Fruit fly (Drosophila melanogaster): ENCODE data around the gene Vps16A.

The Vps16A gene

dm6 chr3R:9237268-9238091 lies 29.3 kb upstream of the Vps16A start, which contains the start of gene pum (continued):
- TF ChIP-seq wek (GFP tag; optimal IDR thresholded peaks at IDR 0.05) (no peak), D19A (tag; optimal IDR thresholded peaks at IDR 0.05) (peak; percentile 25), cg (GFP tag; optimal IDR thresholded peaks at IDR 0.05) (peak; percentile 95), danr (GFP tag; IDR thresholded peaks at IDR 0.05) (no peak), prd (optimal IDR thresholded peaks at IDR 0.05) (no peak), prd (GFP tag; IDR thresholded peaks at IDR 0.05) (peak; percentile 68), Lim3 (GFP tag; IDR thresholded peaks at IDR 0.05) (no peak), CG2129 (GFP tag; IDR thresholded peaks at IDR 0.05; ENCODE audit: partially characterized antibody) (no peak), CG4282 (GFP tag; optimal IDR thresholded peaks at IDR 0.05) (no peak), GATAe (GFP tag; conservative IDR thresholded peaks at IDR 0.05) (no peak), corto (GFP tag; optimal IDR thresholded peaks at IDR 0.05) (no peak), sc (optimal IDR thresholded peaks at IDR 0.05) (no peak), sc (GFP tag; optimal IDR thresholded peaks at IDR 0.05) (no peak), CG18599 (GFP tag; optimal IDR thresholded peaks at IDR 0.05) (peak; percentile 9), tap (tag; optimal IDR thresholded peaks at IDR 0.05) (peak; percentile 61), caup (GFP tag; optimal IDR thresholded peaks at IDR 0.05; ENCODE audit: severe bottlenecking) (no peak), CG12104 (GFP tag; optimal IDR thresholded peaks at IDR 0.05) (peak; percentile 37), bcd (GFP tag; optimal IDR thresholded peaks at IDR 0.05) (no peak), gce (GFP tag; IDR thresholded peaks at IDR 0.05) (no peak), Pdp1 (GFP tag; optimal IDR thresholded peaks at IDR 0.05) (peak in 1 of 2 experiments; percentile 2), MBD-R2 (GFP tag; IDR thresholded peaks at IDR 0.05) (no peak), pnt (GFP tag; optimal IDR thresholded peaks at IDR 0.05) (no peak), Hr3 (GFP tag; optimal IDR thresholded peaks at IDR 0.05) (peak; percentile 36), Ravus (GFP tag; IDR thresholded peaks at IDR 0.05) (no peak), CG2889 (GFP tag; IDR thresholded peaks at IDR 0.05) (no peak)

dm6 chr3R:9239941-9240400 lies 26.8 kb upstream of the Vps16A start:
- no peak for TF ChIP-seq sc (optimal IDR thresholded peaks at IDR 0.05)
- TF ChIP-seq sc (GFP tag; optimal IDR thresholded peaks at IDR 0.05) = no peak
- TF ChIP-seq chm (GFP tag; IDR thresholded peaks at IDR 0.05) = no peak
- TF ChIP-seq seq (GFP tag; IDR thresholded peaks at IDR 0.05) = no peak
- no peak for TF ChIP-seq Abd-B (GFP tag; optimal IDR thresholded peaks at IDR 0.05)
- TF ChIP-seq CG10462 (GFP tag; optimal IDR thresholded peaks at IDR 0.05) = no peak
- peak; percentile 5 for TF ChIP-seq CoRest (tag; optimal IDR thresholded peaks at IDR 0.05)
- no peak for TF ChIP-seq Aef1 (GFP tag; IDR thresholded peaks at IDR 0.05)
- no peak for TF ChIP-seq CG1792 (GFP tag; optimal IDR thresholded peaks at IDR 0.05)
- TF ChIP-seq Dip3 (GFP tag; optimal IDR thresholded peaks at IDR 0.05) = no peak
- no peak for TF ChIP-seq CG7357 (GFP tag; IDR thresholded peaks at IDR 0.05)
- TF ChIP-seq dm (GFP tag; optimal IDR thresholded peaks at IDR 0.05) = peak; percentile 49
- no peak for TF ChIP-seq B-H2 (GFP tag; optimal IDR thresholded peaks at IDR 0.05)
- no peak for TF ChIP-seq Xrp1 (GFP tag; IDR thresholded peaks at IDR 0.05)
- no peak for TF ChIP-seq Doc2 (GFP tag; IDR thresholded peaks at IDR 0.05)
- TF ChIP-seq Fer2 (tag; optimal IDR thresholded peaks at IDR 0.05) = no peak
- peak; percentile 28 for TF ChIP-seq CG12391 (tag; optimal IDR thresholded peaks at IDR 0.05)
- peak; percentile 76 for TF ChIP-seq tna (GFP tag; IDR thresholded peaks at IDR 0.05; ENCODE audit: partially characterized antibody)
- no peak for TF ChIP-seq Nf-YA (GFP tag; IDR thresholded peaks at IDR 0.05)
- peak; percentile 35 for TF ChIP-seq Med (GFP tag)
- TF ChIP-seq usp (GFP tag; optimal IDR thresholded peaks at IDR 0.05) = no peak
- TF ChIP-seq CG14014 (GFP tag; IDR thresholded peaks at IDR 0.05) = no peak
- no peak for TF ChIP-seq Hey (tag; optimal IDR thresholded peaks at IDR 0.05)
- no peak for TF ChIP-seq CG7839 (tag; optimal IDR thresholded peaks at IDR 0.05)
- no peak for TF ChIP-seq Dek (tag; optimal IDR thresholded peaks at IDR 0.05)
- TF ChIP-seq fd96Cb (tag; optimal IDR thresholded peaks at IDR 0.05) = no peak
- no peak for TF ChIP-seq ftz-f1 (GFP tag; optimal IDR thresholded peaks at IDR 0.05)
- TF ChIP-seq twi (tag; optimal IDR thresholded peaks at IDR 0.05) = no peak
